Fruit fly (Drosophila melanogaster): ENCODE data around the gene beta-PheRS.

The beta-PheRS gene

DNA sequence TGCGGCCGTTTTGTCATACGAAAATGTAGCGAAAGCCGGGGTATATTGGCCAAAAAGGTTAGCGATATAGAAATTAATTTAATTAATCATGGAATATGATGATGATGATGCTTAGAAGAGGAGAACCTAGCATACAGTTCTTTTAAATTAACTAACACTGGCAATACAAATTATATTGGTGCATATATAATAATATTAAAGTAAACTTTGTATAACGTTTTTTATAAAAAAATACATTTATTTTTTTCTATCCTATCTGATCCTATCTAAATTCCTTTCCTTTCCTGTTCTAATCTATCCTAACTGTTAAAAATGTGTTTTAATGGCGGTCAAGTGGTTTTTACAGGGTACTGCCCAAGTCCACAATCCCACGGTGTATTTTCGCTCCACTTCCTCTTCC, 46.5 kb downstream of the beta-PheRS start (continued):
- TF ChIP-seq CG13894 (tag; optimal IDR thresholded peaks at IDR 0.05) (no peak), CG10462 (GFP tag; optimal IDR thresholded peaks at IDR 0.05) (no peak), CG15514 (GFP tag; optimal IDR thresholded peaks at IDR 0.05) (no peak), CG10366 (GFP tag; IDR thresholded peaks at IDR 0.05) (no peak; the same call in 1 of the 2 replicates), CG12769 (tag; optimal IDR thresholded peaks at IDR 0.05) (no peak), Hr51 (GFP tag; optimal IDR thresholded peaks at IDR 0.05) (peak in 1 of 2 experiments; percentile 74), D19B (GFP tag; optimal IDR thresholded peaks at IDR 0.05) (peak; percentile 77), lab (GFP tag; optimal IDR thresholded peaks at IDR 0.05) (no peak), TFAM (GFP tag; optimal IDR thresholded peaks at IDR 0.05) (no peak), CG4820 (GFP tag; optimal IDR thresholded peaks at IDR 0.05) (no peak), Tbp (GFP tag; optimal IDR thresholded peaks at IDR 0.05) (no peak), CG2678 (tag; optimal IDR thresholded peaks at IDR 0.05) (peak; percentile 47), Kr (GFP tag; optimal IDR thresholded peaks at IDR 0.05) (no peak), cas (GFP tag; IDR thresholded peaks at IDR 0.05) (no peak), CG4617 (GFP tag; optimal IDR thresholded peaks at IDR 0.05; ENCODE audit: borderline replicate concordance) (no peak), CG14441 (GFP tag; IDR thresholded peaks at IDR 0.05) (no peak), H2.0 (GFP tag; IDR thresholded peaks at IDR 0.05) (no peak), usp (GFP tag; optimal IDR thresholded peaks at IDR 0.05) (no peak), ap (GFP tag; IDR thresholded peaks at IDR 0.05) (no peak; the same call in 1 of the 2 replicates), CG8765 (GFP tag; IDR thresholded peaks at IDR 0.05) (no peak), Ptx1 (GFP tag; IDR thresholded peaks at IDR 0.05) (peak; percentile 52; the same call in 1 of the 2 replicates), BtbVII (GFP tag; optimal IDR thresholded peaks at IDR 0.05) (no peak), Meics (GFP tag; optimal IDR thresholded peaks at IDR 0.05) (peak; percentile 18), CG7357 (GFP tag; IDR thresholded peaks at IDR 0.05) (no peak), Oli (tag; optimal IDR thresholded peaks at IDR 0.05) (peak; percentile 72), D (optimal IDR thresholded peaks at IDR 0.05) (no peak), D (GFP tag; optimal IDR thresholded peaks at IDR 0.05) (no peak), al (GFP tag; IDR thresholded peaks at IDR 0.05) (no peak), stc (GFP tag; IDR thresholded peaks at IDR 0.05) (no peak), Lhr (GFP tag; optimal IDR thresholded peaks at IDR 0.05) (no peak), Abd-B (GFP tag; optimal IDR thresholded peaks at IDR 0.05) (peak; percentile 1), p53 (GFP tag; optimal IDR thresholded peaks at IDR 0.05) (no peak), insv (GFP tag; optimal IDR thresholded peaks at IDR 0.05) (no peak), ewg (GFP tag; optimal IDR thresholded peaks at IDR 0.05) (peak; percentile 31), sisA (GFP tag; IDR thresholded peaks at IDR 0.05) (0 out of 2 replicates have a peak, but pooled peaks have one; percentile 24), NK7.1 (GFP tag; optimal IDR thresholded peaks at IDR 0.05) (no peak), CG31441 (GFP tag; IDR thresholded peaks at IDR 0.05) (peak; percentile 63; the same call in 1 of the 2 replicates), CG16815 (GFP tag; optimal IDR thresholded peaks at IDR 0.05) (no peak), Hr39 (optimal IDR thresholded peaks at IDR 0.05) (no peak), pnt (GFP tag; optimal IDR thresholded peaks at IDR 0.05) (no peak), CG3838 (GFP tag; optimal IDR thresholded peaks at IDR 0.05) (no peak), Nf-YA (GFP tag; IDR thresholded peaks at IDR 0.05) (no peak), CG8281 (tag; optimal IDR thresholded peaks at IDR 0.05) (no peak), slbo (GFP tag; IDR thresholded peaks at IDR 0.05) (0 out of 2 replicates have a peak, but pooled peaks have one; percentile 16), odd (GFP tag; optimal IDR thresholded peaks at IDR 0.05) (peak; percentile 10), Drgx (GFP tag; IDR thresholded peaks at IDR 0.05) (no peak), CG1647 (GFP tag; optimal IDR thresholded peaks at IDR 0.05) (no peak), CG18619 (GFP tag; optimal IDR thresholded peaks at IDR 0.05) (no peak), oc (tag; optimal IDR thresholded peaks at IDR 0.05) (no peak), Myb (GFP tag; optimal IDR thresholded peaks at IDR 0.05) (no peak), jigr1 (GFP tag; IDR thresholded peaks at IDR 0.05) (0 out of 3 replicates have a peak, but pooled peaks have one; percentile 23), dmrt11E (tag; optimal IDR thresholded peaks at IDR 0.05) (no peak)

All from whole organism, embryonic.